Fruit fly (Drosophila melanogaster): ENCODE results near the gene frac.

frac gene

dm6 chr3L:7572948-7573347 lies 10.5 kb downstream of the frac start:
- TF ChIP-seq Mio (GFP tag; optimal IDR thresholded peaks at IDR 0.05) = no peak
- TF ChIP-seq tai (GFP tag; optimal IDR thresholded peaks at IDR 0.05) = no peak
- TF ChIP-seq dl (GFP tag; optimal IDR thresholded peaks at IDR 0.05; ENCODE audit: insufficient read depth in 1 of 2, partially characterized antibody in 2 of 2) = no peak
- no peak for TF ChIP-seq Jra (GFP tag; optimal IDR thresholded peaks at IDR 0.05)
- no peak for TF ChIP-seq sv (GFP tag; optimal IDR thresholded peaks at IDR 0.05)
- TF ChIP-seq Hnf4 (GFP tag; optimal IDR thresholded peaks at IDR 0.05) = no peak
- TF ChIP-seq Hr78 (GFP tag; optimal IDR thresholded peaks at IDR 0.05) = no peak

dm6 chr3L:7583154-7583553 lies 20.7 kb downstream of the frac start, which contains the start of gene mmm:
Gene mmm (plus strand): TSS chr3L:7583454.
- TF ChIP-seq sage (GFP tag; optimal IDR thresholded peaks at IDR 0.05) = no peak
- TF ChIP-seq HLH106 (tag; optimal IDR thresholded peaks at IDR 0.05) = no peak
- no peak for TF ChIP-seq OdsH (GFP tag; optimal IDR thresholded peaks at IDR 0.05)
- no peak for TF ChIP-seq CG32264 (GFP tag; optimal IDR thresholded peaks at IDR 0.05)
- no peak for TF ChIP-seq lola (GFP tag; optimal IDR thresholded peaks at IDR 0.05)
- no peak for TF ChIP-seq Dif (GFP tag; optimal IDR thresholded peaks at IDR 0.05; ENCODE audit: partially characterized antibody)
- no peak for TF ChIP-seq CG9705 (GFP tag; optimal IDR thresholded peaks at IDR 0.05)
- no peak for TF ChIP-seq Mio (GFP tag; optimal IDR thresholded peaks at IDR 0.05)
- TF ChIP-seq Sp1 (GFP tag; optimal IDR thresholded peaks at IDR 0.05) = no peak

- TF ChIP-seq ey (GFP tag; optimal IDR thresholded peaks at IDR 0.05) = no peak
- no peak for TF ChIP-seq sage (GFP tag; optimal IDR thresholded peaks at IDR 0.05)
- no peak for TF ChIP-seq Sp1 (GFP tag; optimal IDR thresholded peaks at IDR 0.05)
- TF ChIP-seq dl (GFP tag; optimal IDR thresholded peaks at IDR 0.05; ENCODE audit: insufficient read depth in 1 of 2, partially characterized antibody in 2 of 2) = no peak
- no peak for TF ChIP-seq Rel (GFP tag; optimal IDR thresholded peaks at IDR 0.05)
- no peak for TF ChIP-seq Rel (tag; optimal IDR thresholded peaks at IDR 0.05)
- TF ChIP-seq lola (GFP tag; optimal IDR thresholded peaks at IDR 0.05) = no peak
Observed at dm6 chr3L:7590898-7591297, 28.5 kb downstream of the frac start, which contains the start of gene t-Grip84. Gene t-Grip84 (minus strand): TSS chr3L:7590998.

- TF ChIP-seq Sp1 (GFP tag; optimal IDR thresholded peaks at IDR 0.05) = no peak
- TF ChIP-seq usp (GFP tag; optimal IDR thresholded peaks at IDR 0.05) = no peak
- TF ChIP-seq jim (GFP tag; optimal IDR thresholded peaks at IDR 0.05) = no peak
- TF ChIP-seq pan (optimal IDR thresholded peaks at IDR 0.05) = no peak
- TF ChIP-seq CrebA (GFP tag; optimal IDR thresholded peaks at IDR 0.05; ENCODE audit: borderline replicate concordance) = no peak
- TF ChIP-seq foxo (GFP tag; optimal IDR thresholded peaks at IDR 0.05) = no peak
- TF ChIP-seq Hnf4 (GFP tag; optimal IDR thresholded peaks at IDR 0.05) = no peak
Observed at dm6 chr3L:7592113-7592752, 29.8 kb downstream of the frac start.

DNA sequence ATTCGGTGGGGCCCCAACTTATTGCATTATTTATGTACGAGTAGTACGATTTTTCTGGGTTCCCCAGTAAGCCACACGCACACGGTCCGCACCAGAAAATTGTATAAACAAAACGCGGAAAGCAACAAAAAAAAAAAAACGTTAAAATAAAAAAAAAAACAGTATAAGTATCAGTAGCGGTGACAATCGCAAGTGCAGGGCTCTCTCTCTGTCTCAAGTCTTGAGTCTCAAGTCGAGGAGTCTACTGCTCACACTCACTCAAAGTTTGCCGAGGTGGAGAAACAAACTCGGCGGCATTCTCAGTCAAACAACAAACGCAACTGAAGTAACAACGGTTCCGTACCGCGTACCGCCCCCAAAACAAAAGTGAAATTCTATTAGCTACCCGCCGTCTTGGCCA lies 30.4 kb downstream of the frac start, which contains the start of gene Pura:
Gene Pura, plus strand, starts transcription at position 301 of the 400 bp plus-strand sequence.
- TF ChIP-seq CrebA (GFP tag; optimal IDR thresholded peaks at IDR 0.05; ENCODE audit: borderline replicate concordance) (no peak), Jra (GFP tag; optimal IDR thresholded peaks at IDR 0.05) (no peak), Hnf4 (GFP tag; optimal IDR thresholded peaks at IDR 0.05) (no peak), OdsH (GFP tag; optimal IDR thresholded peaks at IDR 0.05) (no peak), Abd-B (GFP tag; optimal IDR thresholded peaks at IDR 0.05) (no peak), GATAd (GFP tag; optimal IDR thresholded peaks at IDR 0.05) (no peak), Vsx2 (GFP tag; optimal IDR thresholded peaks at IDR 0.05; ENCODE audit: partially characterized antibody) (no peak), Dfd (GFP tag; optimal IDR thresholded peaks at IDR 0.05) (no peak), tai (GFP tag; optimal IDR thresholded peaks at IDR 0.05) (no peak), dsf (GFP tag; optimal IDR thresholded peaks at IDR 0.05; ENCODE audit: borderline replicate concordance) (no peak), foxo (GFP tag; optimal IDR thresholded peaks at IDR 0.05) (no peak), Myc (optimal IDR thresholded peaks at IDR 0.05) (no peak), pan (optimal IDR thresholded peaks at IDR 0.05) (no peak), ey (GFP tag; optimal IDR thresholded peaks at IDR 0.05) (no peak), jim (GFP tag; optimal IDR thresholded peaks at IDR 0.05) (no peak), dl (GFP tag; optimal IDR thresholded peaks at IDR 0.05; ENCODE audit: insufficient read depth in 1 of 2, partially characterized antibody in 2 of 2) (no peak), woc (GFP tag; optimal IDR thresholded peaks at IDR 0.05) (no peak), CG32264 (GFP tag; optimal IDR thresholded peaks at IDR 0.05) (no peak), brk (GFP tag; optimal IDR thresholded peaks at IDR 0.05) (no peak), fru (GFP tag; optimal IDR thresholded peaks at IDR 0.05) (no peak)
